Fruit fly (Drosophila melanogaster): ENCODE measurements around the gene Cdep.

The Cdep gene

dm6 chr3R:4989150-4990017, 79.0 kb downstream of the Cdep start (continued):
- TF ChIP-seq Hr3 (GFP tag; optimal IDR thresholded peaks at IDR 0.05) (peak; percentile 18), hb (GFP tag; IDR thresholded peaks at IDR 0.05; ENCODE audit: partially characterized antibody) (no peak), CG1603 (tag; optimal IDR thresholded peaks at IDR 0.05) (peak; percentile 15), B-H1 (GFP tag; IDR thresholded peaks at IDR 0.05) (no peak), CG30403 (GFP tag; optimal IDR thresholded peaks at IDR 0.05) (peak; percentile 69), Rfx (GFP tag; IDR thresholded peaks at IDR 0.05) (no peak), CG42726 (GFP tag; IDR thresholded peaks at IDR 0.05; ENCODE audit: partially characterized antibody) (no peak), dysf (GFP tag; IDR thresholded peaks at IDR 0.05) (0 out of 3 replicates have a peak, but pooled peaks have one; percentile 5), D19A (tag; optimal IDR thresholded peaks at IDR 0.05) (peak; percentile 51), Aef1 (GFP tag; IDR thresholded peaks at IDR 0.05) (no peak), insv (GFP tag; optimal IDR thresholded peaks at IDR 0.05) (no peak), zf30C (GFP tag; optimal IDR thresholded peaks at IDR 0.05) (peak; percentile 88), ato (GFP tag; IDR thresholded peaks at IDR 0.05; ENCODE audit: partially characterized antibody) (no peak), hbn (GFP tag; IDR thresholded peaks at IDR 0.05; ENCODE audit: partially characterized antibody) (no peak), NC2α (GFP tag; optimal IDR thresholded peaks at IDR 0.05) (peak; percentile 29), CG7357 (GFP tag; IDR thresholded peaks at IDR 0.05) (no peak), gfzf (GFP tag; optimal IDR thresholded peaks at IDR 0.05) (no peak), seq (GFP tag; IDR thresholded peaks at IDR 0.05) (no peak), Jarid2 (GFP tag; optimal IDR thresholded peaks at IDR 0.05) (no peak), CG7372 (GFP tag; IDR thresholded peaks at IDR 0.05) (no peak), CG18262 (tag; optimal IDR thresholded peaks at IDR 0.05) (peak; percentile 90), row (GFP tag; IDR thresholded peaks at IDR 0.05) (peak; percentile 57), CG7271 (tag; optimal IDR thresholded peaks at IDR 0.05) (no peak), H15 (GFP tag; IDR thresholded peaks at IDR 0.05) (0 out of 3 replicates have a peak, but pooled peaks have one; percentile 18), ac (GFP tag; optimal IDR thresholded peaks at IDR 0.05) (peak; percentile 56), CG4617 (GFP tag; optimal IDR thresholded peaks at IDR 0.05; ENCODE audit: borderline replicate concordance) (peak; percentile 8), ase (GFP tag; IDR thresholded peaks at IDR 0.05) (no peak), Xbp1 (GFP tag; optimal IDR thresholded peaks at IDR 0.05) (peak; percentile 47), BEAF-32 (GFP tag; optimal IDR thresholded peaks at IDR 0.05) (no peak), Adf1 (GFP tag; IDR thresholded peaks at IDR 0.05) (no peak), CG17568 (GFP tag; optimal IDR thresholded peaks at IDR 0.05) (no peak), TFAM (GFP tag; optimal IDR thresholded peaks at IDR 0.05) (no peak), dpn (GFP tag; optimal IDR thresholded peaks at IDR 0.05) (peak; percentile 29 to 46), vfl (GFP tag; optimal IDR thresholded peaks at IDR 0.05) (no peak), CG8765 (GFP tag; IDR thresholded peaks at IDR 0.05) (no peak), CG4424 (GFP tag; optimal IDR thresholded peaks at IDR 0.05) (peak; percentile 70), CG11247 (GFP tag; IDR thresholded peaks at IDR 0.05) (no peak), nmo (GFP tag; optimal IDR thresholded peaks at IDR 0.05) (peak; percentile 80), HLHmδ (GFP tag; optimal IDR thresholded peaks at IDR 0.05) (peak; percentile 25), lov (optimal IDR thresholded peaks at IDR 0.05) (no peak), lov (GFP tag; IDR thresholded peaks at IDR 0.05) (no peak; the same call in 2 of the 3 replicates), CG10431 (GFP tag; optimal IDR thresholded peaks at IDR 0.05) (no peak), Atf3 (GFP tag; optimal IDR thresholded peaks at IDR 0.05) (peak; percentile 24), CG13123 (GFP tag; optimal IDR thresholded peaks at IDR 0.05) (no peak), CG31365 (tag; optimal IDR thresholded peaks at IDR 0.05) (no peak), gce (GFP tag; IDR thresholded peaks at IDR 0.05) (0 out of 3 replicates have a peak, but pooled peaks have one; percentile 17), br (optimal IDR thresholded peaks at IDR 0.05) (no peak), CG8924 (tag; optimal IDR thresholded peaks at IDR 0.05) (peak; percentile 71), zen (tag; optimal IDR thresholded peaks at IDR 0.05) (peak; percentile 87)
